Fruit fly (Drosophila melanogaster): ENCODE data around the gene Pex14.

dm6 chr3L:20739414-20739813 lies 39.2 kb upstream of the Pex14 start, which contains the start of gene Gr77a:
- no peak for TF ChIP-seq CG11762 (GFP tag; optimal IDR thresholded peaks at IDR 0.05; ENCODE audit: insufficient read depth)
- TF ChIP-seq salr (GFP tag; optimal IDR thresholded peaks at IDR 0.05) = no peak
- peak; percentile 32 for TF ChIP-seq OdsH (GFP tag; optimal IDR thresholded peaks at IDR 0.05)
- no peak for TF ChIP-seq Lpt (GFP tag; optimal IDR thresholded peaks at IDR 0.05)
- TF ChIP-seq Smox (GFP tag; optimal IDR thresholded peaks at IDR 0.05) = no peak
- no peak for TF ChIP-seq Hr39 (GFP tag; optimal IDR thresholded peaks at IDR 0.05)
- peak; percentile 1 for TF ChIP-seq Sox15 (GFP tag; optimal IDR thresholded peaks at IDR 0.05)
- TF ChIP-seq achi (GFP tag; optimal IDR thresholded peaks at IDR 0.05) = peak; percentile 29

Data from whole organism, prepupa.